Fruit fly (Drosophila melanogaster) whole organism, embryonic: ENCODE measurements around the gene isoQC.

Experiments used
- B-H1 ChIP-seq: fragments of 200-800 bp; sonication (Bioruptor generic); IDR thresholded peaks from 3 replicates; pipeline ENCODE4 v1.3.6; 2022; ENCODE audit warnings: missing biosample characterization, missing genetic modification characterization
- C15 ChIP-seq: fragments of 200-800 bp; sonication (Bioruptor generic); IDR thresholded peaks from 3 replicates; pipeline ENCODE4 v1.3.6; 2022; ENCODE audit warnings: missing biosample characterization, missing genetic modification characterization
- CG10565 ChIP-seq: fragments of 200-800 bp; sonication (Bioruptor generic); optimal IDR thresholded peaks from 3 replicates; lab custom pipeline; 2016; ENCODE audit warnings: missing biosample characterization, mild to moderate bottlenecking, missing genetic modification characterization
- CG10979 ChIP-seq: fragments of 200-800 bp; sonication (Bioruptor generic); optimal IDR thresholded peaks from 2 replicates; lab custom pipeline; 2018; ENCODE audit warnings: missing biosample characterization, mild to moderate bottlenecking, missing genetic modification characterization, moderate library complexity
- CG11560 ChIP-seq: fragments of 200-800 bp; sonication (Bioruptor generic); IDR thresholded peaks from 3 replicates; pipeline ENCODE4 v1.3.6; 2022; ENCODE audit warnings: missing biosample characterization, missing genetic modification characterization
- CG12391 ChIP-seq: fragments of 200-800 bp; sonication (Bioruptor generic); optimal IDR thresholded peaks from 3 replicates; lab custom pipeline; 2018; ENCODE audit warnings: missing biosample characterization, mild to moderate bottlenecking, missing genetic modification characterization, moderate library complexity
- CG14441 ChIP-seq: fragments of 200-800 bp; sonication (Bioruptor generic); IDR thresholded peaks from 2 replicates; pipeline ENCODE4 v1.3.6; 2022; ENCODE audit warnings: missing biosample characterization, missing genetic modification characterization
- CG14860 ChIP-seq: fragments of 200-800 bp; sonication (Bioruptor generic); IDR thresholded peaks from 3 replicates; pipeline ENCODE4 v1.3.6; 2022; ENCODE audit warnings: missing biosample characterization, missing genetic modification characterization; ENCODE audit not compliant: partially characterized antibody
- CG2116 ChIP-seq: fragments of 200-800 bp; sonication (Bioruptor generic); optimal IDR thresholded peaks from 3 replicates; lab custom pipeline; 2018; ENCODE audit warnings: missing biosample characterization, mild to moderate bottlenecking, missing genetic modification characterization
- CG2889 ChIP-seq: fragments of 200-800 bp; sonication (Bioruptor generic); IDR thresholded peaks from 3 replicates; pipeline ENCODE4 v1.3.6; 2022; ENCODE audit warnings: missing biosample characterization, missing genetic modification characterization
- CG32772 ChIP-seq: fragments of 200-800 bp; sonication (Bioruptor generic); IDR thresholded peaks from 2 replicates; pipeline ENCODE4 v1.3.6; 2022; ENCODE audit warnings: missing biosample characterization, missing genetic modification characterization
- CG3838 ChIP-seq: fragments of 200-800 bp; sonication (Bioruptor generic); optimal IDR thresholded peaks from 3 replicates; lab custom pipeline; 2016; ENCODE audit warnings: missing biosample characterization, missing genetic modification characterization
- CG4424 ChIP-seq: fragments of 200-800 bp; sonication (Bioruptor generic); optimal IDR thresholded peaks from 3 replicates; lab custom pipeline; 2016; ENCODE audit warnings: missing biosample characterization, missing genetic modification characterization
- CG7372 ChIP-seq: fragments of 200-800 bp; sonication (Bioruptor generic); IDR thresholded peaks from 2 replicates; pipeline ENCODE4 v1.3.6; 2022; ENCODE audit warnings: missing biosample characterization, missing genetic modification characterization
- CG7963 ChIP-seq: fragments of 200-800 bp; sonication (Bioruptor generic); IDR thresholded peaks from 3 replicates; pipeline ENCODE4 v1.3.6; 2022; ENCODE audit warnings: missing biosample characterization, missing genetic modification characterization; ENCODE audit not compliant: partially characterized antibody
- CTCF ChIP-seq: fragments of 200-800 bp; sonication (Bioruptor generic); optimal IDR thresholded peaks from 2 replicates; lab custom pipeline; 2017; ENCODE audit warnings: missing biosample characterization, mild to moderate bottlenecking, missing genetic modification characterization, moderate library complexity
- CoRest ChIP-seq: fragments of 200-800 bp; sonication (Bioruptor generic); optimal IDR thresholded peaks from 3 replicates; lab custom pipeline; 2018; ENCODE audit warnings: missing biosample characterization, mild to moderate bottlenecking, missing genetic modification characterization, moderate library complexity
- Dad ChIP-seq: fragments of 200-800 bp; sonication (Bioruptor generic); optimal IDR thresholded peaks from 3 replicates; lab custom pipeline; 2016; ENCODE audit warnings: missing biosample characterization, missing genetic modification characterization
- Dip3 ChIP-seq: fragments of 200-800 bp; sonication (Bioruptor generic); optimal IDR thresholded peaks from 3 replicates; lab custom pipeline; 2016; ENCODE audit warnings: missing biosample characterization, missing genetic modification characterization
- Gug ChIP-seq: fragments of 200-800 bp; sonication (Bioruptor generic); IDR thresholded peaks from 4 replicates; pipeline ENCODE4 v1.3.6; 2022; ENCODE audit warnings: missing biosample characterization, missing genetic modification characterization
- HLH4C ChIP-seq: fragments of 200-800 bp; sonication (Bioruptor generic); IDR thresholded peaks from 3 replicates; pipeline ENCODE4 v1.3.6; 2022; ENCODE audit warnings: missing biosample characterization, missing genetic modification characterization; ENCODE audit not compliant: partially characterized antibody
- Hmr ChIP-seq: fragments of 200-800 bp; sonication (Bioruptor generic); optimal IDR thresholded peaks from 3 replicates; lab custom pipeline; 2017; ENCODE audit warnings: mild to moderate bottlenecking, missing biosample characterization, missing genetic modification reagents, missing genetic modification characterization
- Mes4 ChIP-seq: fragments of 200-800 bp; sonication (Bioruptor generic); optimal IDR thresholded peaks from 2 replicates; lab custom pipeline; 2016; ENCODE audit warnings: missing biosample characterization, missing genetic modification characterization
- Myb ChIP-seq: fragments of 200-800 bp; sonication (Bioruptor generic); optimal IDR thresholded peaks from 2 replicates; lab custom pipeline; 2016; ENCODE audit warnings: missing biosample characterization, missing genetic modification characterization
- NfI ChIP-seq: fragments of 200-800 bp; sonication (Bioruptor generic); optimal IDR thresholded peaks from 3 replicates; lab custom pipeline; 2018; ENCODE audit warnings: missing biosample characterization, mild to moderate bottlenecking, missing genetic modification characterization, moderate library complexity
- Sry-δ ChIP-seq: fragments of 200-800 bp; sonication (Bioruptor generic); optimal IDR thresholded peaks from 2 replicates; lab custom pipeline; 2016; ENCODE audit warnings: missing biosample characterization, missing genetic modification characterization
- Stat92E ChIP-seq, 3 experiments: fragments of >200 bp in 2 of 3; fragments of 200-800 bp in 1 of 3; sonication (Bioruptor generic) in 1 of 3; optimal IDR thresholded peaks; 2 replicates each; lab custom pipeline; 2017 to 2019; ENCODE audit warnings: missing biosample characterization in 3 of 3, missing genetic modification characterization in 3 of 3, mild to moderate bottlenecking in 1 of 3, moderate library complexity in 1 of 3
- ap ChIP-seq: fragments of 200-800 bp; sonication (Bioruptor generic); IDR thresholded peaks from 2 replicates; pipeline ENCODE4 v1.3.6; 2022; ENCODE audit warnings: missing biosample characterization, missing genetic modification characterization
- ash1 ChIP-seq: fragments of 200-800 bp; sonication (Bioruptor generic); optimal IDR thresholded peaks from 2 replicates; lab custom pipeline; 2018; ENCODE audit warnings: missing biosample characterization, mild to moderate bottlenecking, missing genetic modification characterization
- cad ChIP-seq: fragments of >200 bp; optimal IDR thresholded peaks from 2 replicates; lab custom pipeline; 2017; ENCODE audit warnings: missing biosample characterization, missing genetic modification characterization
- ci ChIP-seq: fragments of 200-800 bp; sonication (Bioruptor generic); IDR thresholded peaks from 3 replicates; pipeline ENCODE4 v1.3.6; 2022; ENCODE audit warnings: missing biosample characterization, missing genetic modification characterization
- corto ChIP-seq: fragments of 200-800 bp; sonication (Bioruptor generic); optimal IDR thresholded peaks from 2 replicates; lab custom pipeline; 2016; ENCODE audit warnings: missing biosample characterization, mild to moderate bottlenecking, missing genetic modification characterization, moderate library complexity
- croc ChIP-seq: fragments of 200-800 bp; sonication (Bioruptor generic); conservative IDR thresholded peaks from 3 replicates; pipeline ENCODE4 v1.3.6; 2022; ENCODE audit warnings: missing biosample characterization, missing genetic modification characterization
- da ChIP-seq: fragments of 200-800 bp; sonication (Bioruptor generic); optimal IDR thresholded peaks from 2 replicates; lab custom pipeline; 2016; ENCODE audit warnings: missing biosample characterization, missing genetic modification characterization
- dpn ChIP-seq, 2 experiments: fragments of 200-800 bp; sonication (Bioruptor generic); optimal IDR thresholded peaks; 3 replicates each; lab custom pipeline; 2016; ENCODE audit warnings: missing biosample characterization in 2 of 2, missing genetic modification characterization in 2 of 2
- dysf ChIP-seq: fragments of 200-800 bp; sonication (Bioruptor generic); IDR thresholded peaks from 3 replicates; pipeline ENCODE4 v1.3.6; 2022; ENCODE audit warnings: missing biosample characterization, missing genetic modification characterization
- ems ChIP-seq: fragments of 200-800 bp; sonication (Bioruptor generic); optimal IDR thresholded peaks from 3 replicates; lab custom pipeline; 2016; ENCODE audit warnings: missing biosample characterization, missing genetic modification characterization
- eve ChIP-seq, 2 experiments: fragments of >200 bp; optimal IDR thresholded peaks; 2 replicates each; lab custom pipeline; 2017; ENCODE audit warnings: missing biosample characterization in 2 of 2, missing genetic modification characterization in 2 of 2
- fd64A ChIP-seq: fragments of 200-800 bp; sonication (Bioruptor generic); optimal IDR thresholded peaks from 3 replicates; lab custom pipeline; 2018; ENCODE audit warnings: missing biosample characterization, mild to moderate bottlenecking, missing genetic modification characterization
- kni ChIP-seq: fragments of 200-800 bp; sonication (Bioruptor generic); optimal IDR thresholded peaks from 3 replicates; lab custom pipeline; 2017; ENCODE audit warnings: mild to moderate bottlenecking, missing biosample characterization, missing genetic modification reagents, missing genetic modification characterization
- phol ChIP-seq: fragments of 200-800 bp; sonication (Bioruptor generic); optimal IDR thresholded peaks from 3 replicates; lab custom pipeline; 2018; ENCODE audit warnings: missing biosample characterization, mild to moderate bottlenecking, missing genetic modification characterization, moderate library complexity
- psq ChIP-seq: fragments of 200-800 bp; sonication (Bioruptor generic); optimal IDR thresholded peaks from 2 replicates; lab custom pipeline; 2017; ENCODE audit warnings: missing biosample characterization, missing genetic modification characterization
- pzg ChIP-seq: fragments of 200-800 bp; sonication (Bioruptor generic); optimal IDR thresholded peaks from 3 replicates; lab custom pipeline; 2018; ENCODE audit warnings: missing biosample characterization, mild to moderate bottlenecking, missing genetic modification characterization, moderate library complexity
- ro ChIP-seq: fragments of 200-800 bp; sonication (Bioruptor generic); IDR thresholded peaks from 2 replicates; pipeline ENCODE4 v1.3.6; 2022; ENCODE audit warnings: missing biosample characterization, missing genetic modification characterization
- scrt ChIP-seq: fragments of 200-800 bp; sonication (Bioruptor generic); optimal IDR thresholded peaks from 2 replicates; lab custom pipeline; 2018; ENCODE audit warnings: missing biosample characterization, mild to moderate bottlenecking, missing genetic modification characterization, moderate library complexity
- slp2 ChIP-seq: fragments of 200-800 bp; sonication (Bioruptor generic); optimal IDR thresholded peaks from 2 replicates; lab custom pipeline; 2016; ENCODE audit warnings: missing biosample characterization, missing genetic modification characterization
- ssp ChIP-seq: fragments of 200-800 bp; sonication (Bioruptor generic); IDR thresholded peaks from 2 replicates; pipeline ENCODE4 v1.3.6; 2022; ENCODE audit warnings: missing biosample characterization, missing genetic modification characterization
- tap ChIP-seq: fragments of 200-800 bp; optimal IDR thresholded peaks from 3 replicates; lab custom pipeline; 2019; ENCODE audit warnings: missing biosample characterization, mild to moderate bottlenecking, missing genetic modification characterization, moderate library complexity
- vnd ChIP-seq: fragments of 200-800 bp; sonication (Bioruptor generic); IDR thresholded peaks from 3 replicates; pipeline ENCODE4 v1.3.6; 2022; ENCODE audit warnings: missing biosample characterization, missing genetic modification characterization; ENCODE audit not compliant: partially characterized antibody
- wek ChIP-seq: fragments of 200-800 bp; sonication (Bioruptor generic); optimal IDR thresholded peaks from 3 replicates; lab custom pipeline; 2018; ENCODE audit warnings: missing biosample characterization, mild to moderate bottlenecking, missing genetic modification characterization, moderate library complexity

isoQC gene

dm6 chr3L:20444815-20445519, 29.3 kb upstream of the isoQC start (continued):
- TF ChIP-seq CG2116 (peak; percentile 52), pzg (GFP tag; lab: Kevin White, UChicago) (peak; percentile 0), Gug (peak; percentile 82), vnd (GFP tag; lab: Robert Waterston, UW) (no peak), NfI (GFP tag; lab: Kevin White, UChicago) (peak; percentile 73), C15 (peak; percentile 80; the same call in 2 of the 3 replicates), croc (GFP tag; lab: Robert Waterston, UW) (peak; percentile 75), kni (GFP tag; lab: Kevin White, UChicago) (no peak), Myb (GFP tag; lab: Kevin White, UChicago) (no peak), scrt (GFP tag; lab: Kevin White, UChicago) (peak; percentile 58), eve (GFP tag; optimal IDR thresholded peaks at IDR 0.05; lab: Kevin White, UChicago) (peak in 1 of 2 experiments; percentile 62), da (no peak), slp2 (GFP tag; lab: Kevin White, UChicago) (no peak), ssp (GFP tag; lab: Robert Waterston, UW) (peak; percentile 81), Dip3 (GFP tag; lab: Kevin White, UChicago) (peak; percentile 9), ash1 (GFP tag; lab: Kevin White, UChicago) (no peak), wek (GFP tag; lab: Kevin White, UChicago) (peak; percentile 49), ems (GFP tag; lab: Kevin White, UChicago) (peak; percentile 56), psq (GFP tag; lab: Kevin White, UChicago) (peak; percentile 28), CG7372 (GFP tag; lab: Robert Waterston, UW) (peak; percentile 87), dpn (GFP tag; optimal IDR thresholded peaks at IDR 0.05; lab: Kevin White, UChicago) (peak; percentile 24 to 89), CG14441 (peak; percentile 94), ap (peak; percentile 84), fd64A (GFP tag; lab: Kevin White, UChicago) (peak; percentile 68), tap (tag; lab: Kevin White, UChicago) (peak; percentile 84), CG32772 (GFP tag; lab: Robert Waterston, UW) (peak; percentile 87), CG4424 (GFP tag; lab: Kevin White, UChicago) (peak; percentile 88), CG12391 (tag; lab: Kevin White, UChicago) (peak; percentile 84), CG2889 (GFP tag; lab: Robert Waterston, UW) (peak; percentile 86), Dad (GFP tag; lab: Kevin White, UChicago) (peak; percentile 42), Stat92E (GFP tag; optimal IDR thresholded peaks at IDR 0.05; lab: Kevin White, UChicago) (no peak), ro (GFP tag; lab: Robert Waterston, UW) (0 out of 2 replicates have a peak, but pooled peaks have one; percentile 46), CG3838 (GFP tag; lab: Kevin White, UChicago) (no peak), CG10979 (tag; lab: Kevin White, UChicago) (peak; percentile 85), Mes4 (peak; percentile 15), cad (GFP tag; lab: Kevin White, UChicago) (no peak), corto (GFP tag; lab: Kevin White, UChicago) (peak; percentile 74), B-H1 (GFP tag; lab: Robert Waterston, UW) (peak; percentile 88), dysf (GFP tag; lab: Robert Waterston, UW) (peak; percentile 93), Sry-δ (GFP tag; lab: Kevin White, UChicago) (no peak), Hmr (peak; percentile 84), CoRest (peak; percentile 85), phol (tag; lab: Kevin White, UChicago) (peak; percentile 83), HLH4C (GFP tag; lab: Robert Waterston, UW) (peak; percentile 45; the same call in 1 of the 3 replicates), CG7963 (GFP tag; lab: Robert Waterston, UW) (no peak), CG11560 (0 out of 3 replicates have a peak, but pooled peaks have one; percentile 48), CTCF (peak; percentile 28), ci (GFP tag; lab: Robert Waterston, UW) (peak; percentile 95), CG14860 (GFP tag; lab: Robert Waterston, UW) (0 out of 3 replicates have a peak, but pooled peaks have one; percentile 20), CG10565 (GFP tag; lab: Kevin White, UChicago) (peak; percentile 23)
